Worm (Caenorhabditis elegans): ENCODE measurements around the gene F19H6.4.

The F19H6.4 gene

DNA sequence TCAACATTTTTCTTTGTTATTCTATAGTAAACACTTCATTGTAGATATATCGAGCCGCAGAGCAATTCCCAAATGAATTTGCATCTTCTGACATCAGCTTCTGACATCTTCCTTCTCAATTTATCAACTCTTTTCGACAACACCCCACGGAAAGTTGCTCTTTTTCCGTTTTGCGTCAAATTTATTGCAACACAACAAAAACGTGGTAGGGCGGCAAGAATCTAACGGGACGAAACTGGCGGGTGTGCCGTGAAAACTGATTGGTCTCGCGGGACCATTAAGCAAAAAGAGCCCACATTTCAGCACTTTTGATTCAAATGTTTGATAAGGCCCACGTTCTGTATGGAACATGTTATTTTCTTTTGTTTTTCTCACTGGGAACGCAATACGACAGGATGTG, 39.2 kb downstream of the F19H6.4 start:
- TF ChIP-seq hmbx-1 (tag; optimal IDR thresholded peaks at IDR 0.05) (no peak), ceh-36 (tag; optimal IDR thresholded peaks at IDR 0.05) (no peak), sea-1 (GFP tag; conservative IDR thresholded peaks at IDR 0.05) (no peak), ceh-13 (GFP tag; optimal IDR thresholded peaks at IDR 0.05) (no peak), flt-1 (GFP tag; IDR thresholded peaks at IDR 0.05) (no peak), F13C5.2 (tag; optimal IDR thresholded peaks at IDR 0.05) (no peak), tbx-11 (GFP tag; IDR thresholded peaks at IDR 0.05) (no peak), tbx-37 (GFP tag; conservative IDR thresholded peaks at IDR 0.05) (no peak), B0310.2 (tag; optimal IDR thresholded peaks at IDR 0.05) (no peak), hnd-1 (tag; optimal IDR thresholded peaks at IDR 0.05) (no peak), ets-7 (tag; optimal IDR thresholded peaks at IDR 0.05) (no peak), ama-1 (optimal IDR thresholded peaks at IDR 0.05) (no peak), scrt-1 (GFP tag; IDR thresholded peaks at IDR 0.05) (no peak), hmg-4 (GFP tag; optimal IDR thresholded peaks at IDR 0.05) (no peak), tra-4 (tag; optimal IDR thresholded peaks at IDR 0.05) (no peak), aly-1 (tag; optimal IDR thresholded peaks at IDR 0.05) (no peak), pes-1 (GFP tag; IDR thresholded peaks at IDR 0.05) (no peak)

- no peak for TF ChIP-seq ama-1 (optimal IDR thresholded peaks at IDR 0.05)
- no peak for TF ChIP-seq ceh-13 (GFP tag; optimal IDR thresholded peaks at IDR 0.05)
- TF ChIP-seq tra-4 (tag; optimal IDR thresholded peaks at IDR 0.05) = no peak
- no peak for TF ChIP-seq sea-1 (GFP tag; conservative IDR thresholded peaks at IDR 0.05)
- TF ChIP-seq hnd-1 (tag; optimal IDR thresholded peaks at IDR 0.05) = no peak
- no peak for TF ChIP-seq aly-1 (tag; optimal IDR thresholded peaks at IDR 0.05)
- TF ChIP-seq flt-1 (GFP tag; IDR thresholded peaks at IDR 0.05) = no peak
- no peak for TF ChIP-seq tbx-11 (GFP tag; IDR thresholded peaks at IDR 0.05)
- no peak for TF ChIP-seq pes-1 (GFP tag; IDR thresholded peaks at IDR 0.05)
- TF ChIP-seq tbx-37 (GFP tag; conservative IDR thresholded peaks at IDR 0.05) = no peak
- no peak for TF ChIP-seq ets-7 (tag; optimal IDR thresholded peaks at IDR 0.05)
- TF ChIP-seq scrt-1 (GFP tag; IDR thresholded peaks at IDR 0.05) = no peak
- no peak for TF ChIP-seq hmg-4 (GFP tag; optimal IDR thresholded peaks at IDR 0.05)
- TF ChIP-seq F13C5.2 (tag; optimal IDR thresholded peaks at IDR 0.05) = no peak
Observed at ce11 chrX:12406037-12406436, 40.5 kb downstream of the F19H6.4 start.

DNA sequence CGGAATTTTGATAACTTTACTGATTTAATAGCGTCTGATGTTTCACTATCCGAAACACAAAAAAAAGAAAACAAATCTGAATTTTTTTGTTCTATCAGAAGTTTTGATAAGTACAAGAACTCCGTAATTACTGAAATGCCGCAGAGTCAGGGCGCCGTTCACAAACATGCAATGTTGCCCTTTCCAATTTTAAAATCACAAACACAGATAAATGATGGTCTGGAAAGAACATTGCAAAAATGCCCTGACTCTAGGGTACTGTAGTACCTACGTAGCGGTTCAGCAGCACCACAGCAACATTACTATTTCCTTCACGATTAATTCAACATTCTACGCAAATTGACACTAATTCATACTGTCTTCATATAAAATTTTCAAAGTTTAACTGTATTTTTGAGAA, 41.1 kb downstream of the F19H6.4 start:
- TF ChIP-seq B0310.2 (tag; optimal IDR thresholded peaks at IDR 0.05) (no peak), hnd-1 (tag; optimal IDR thresholded peaks at IDR 0.05) (no peak), aly-1 (tag; optimal IDR thresholded peaks at IDR 0.05) (no peak), hmbx-1 (tag; optimal IDR thresholded peaks at IDR 0.05) (no peak), hmg-4 (GFP tag; optimal IDR thresholded peaks at IDR 0.05) (no peak), pes-1 (GFP tag; IDR thresholded peaks at IDR 0.05) (no peak), scrt-1 (GFP tag; IDR thresholded peaks at IDR 0.05) (no peak), flt-1 (GFP tag; IDR thresholded peaks at IDR 0.05) (no peak), F13C5.2 (tag; optimal IDR thresholded peaks at IDR 0.05) (no peak), ets-7 (tag; optimal IDR thresholded peaks at IDR 0.05) (no peak), tbx-37 (GFP tag; conservative IDR thresholded peaks at IDR 0.05) (no peak), sea-1 (GFP tag; conservative IDR thresholded peaks at IDR 0.05) (no peak), ceh-13 (GFP tag; optimal IDR thresholded peaks at IDR 0.05) (no peak), ama-1 (optimal IDR thresholded peaks at IDR 0.05) (no peak), ceh-36 (tag; optimal IDR thresholded peaks at IDR 0.05) (no peak), tbx-11 (GFP tag; IDR thresholded peaks at IDR 0.05) (no peak)

DNA sequence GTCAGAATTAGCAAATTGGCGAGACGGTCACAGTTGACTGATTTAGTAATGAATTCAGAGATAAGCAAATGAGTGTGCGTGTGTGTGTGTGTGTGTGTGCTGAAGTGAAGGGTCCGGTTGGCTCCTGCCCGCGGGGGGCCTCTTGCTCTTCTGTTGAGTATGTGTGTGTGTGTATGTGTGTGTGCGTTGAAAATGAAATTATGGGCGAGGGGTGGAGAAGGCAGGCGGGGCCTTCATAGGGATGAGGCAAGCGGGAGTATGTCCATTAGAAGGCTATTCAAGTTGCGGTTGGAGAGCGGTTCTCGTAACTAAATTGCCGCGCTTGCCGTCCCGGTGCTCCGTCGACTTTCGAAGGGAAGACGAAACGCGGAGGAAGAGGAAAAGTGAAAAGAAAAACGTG, 41.8 kb downstream of the F19H6.4 start:
- peak; percentile 52 for TF ChIP-seq hmg-4 (GFP tag; optimal IDR thresholded peaks at IDR 0.05)
- TF ChIP-seq ama-1 (optimal IDR thresholded peaks at IDR 0.05) = no peak
- peak; percentile 0 for TF ChIP-seq F13C5.2 (tag; optimal IDR thresholded peaks at IDR 0.05)
- TF ChIP-seq aly-1 (tag; optimal IDR thresholded peaks at IDR 0.05) = peak; percentile 77
- TF ChIP-seq B0310.2 (tag; optimal IDR thresholded peaks at IDR 0.05) = no peak
- no peak for TF ChIP-seq ceh-36 (tag; optimal IDR thresholded peaks at IDR 0.05)
- no peak for TF ChIP-seq hmbx-1 (tag; optimal IDR thresholded peaks at IDR 0.05)
- no peak for TF ChIP-seq flt-1 (GFP tag; IDR thresholded peaks at IDR 0.05)
- TF ChIP-seq scrt-1 (GFP tag; IDR thresholded peaks at IDR 0.05) = 0 out of 2 replicates have a peak, but pooled peaks have one; percentile 15
- no peak for TF ChIP-seq tbx-11 (GFP tag; IDR thresholded peaks at IDR 0.05)
- no peak for TF ChIP-seq ets-7 (tag; optimal IDR thresholded peaks at IDR 0.05)
- TF ChIP-seq ceh-13 (GFP tag; optimal IDR thresholded peaks at IDR 0.05) = no peak
- no peak for TF ChIP-seq pes-1 (GFP tag; IDR thresholded peaks at IDR 0.05)
- TF ChIP-seq hnd-1 (tag; optimal IDR thresholded peaks at IDR 0.05) = no peak
- TF ChIP-seq tra-4 (tag; optimal IDR thresholded peaks at IDR 0.05) = no peak
- 0 out of 2 replicates have a peak, but pooled peaks have one; percentile 12 for TF ChIP-seq tbx-37 (GFP tag; conservative IDR thresholded peaks at IDR 0.05)
- TF ChIP-seq sea-1 (GFP tag; conservative IDR thresholded peaks at IDR 0.05) = no peak

DNA sequence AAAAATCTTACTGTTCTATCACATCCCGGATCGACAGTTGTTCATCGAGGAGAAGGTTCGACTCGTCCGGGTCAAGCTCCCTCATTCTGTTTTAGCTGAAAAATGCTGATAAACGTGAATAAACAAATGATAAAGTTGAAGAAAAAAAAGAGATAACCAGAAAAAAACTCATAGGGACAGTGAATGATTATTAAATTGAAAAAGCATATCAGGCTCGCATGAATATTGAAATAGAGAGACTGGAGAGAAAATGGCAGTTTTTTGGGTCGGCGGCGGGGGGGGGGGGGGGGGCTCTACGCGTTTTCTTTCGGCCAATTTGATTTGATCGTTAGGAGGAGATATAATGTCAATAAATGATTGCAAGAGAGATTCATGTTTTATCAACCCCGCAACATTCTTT, 48.5 kb downstream of the F19H6.4 start, which contains the start of gene lin-2:
TSS of gene lin-2 (minus strand) at position 101 of the 400 bp plus-strand sequence.
- TF ChIP-seq F13C5.2 (tag; optimal IDR thresholded peaks at IDR 0.05) = no peak
- no peak for TF ChIP-seq scrt-1 (GFP tag; IDR thresholded peaks at IDR 0.05)
- TF ChIP-seq tbx-11 (GFP tag; IDR thresholded peaks at IDR 0.05) = no peak
- TF ChIP-seq hmbx-1 (tag; optimal IDR thresholded peaks at IDR 0.05) = no peak
- no peak for TF ChIP-seq sea-1 (GFP tag; conservative IDR thresholded peaks at IDR 0.05)
- no peak for TF ChIP-seq flt-1 (GFP tag; IDR thresholded peaks at IDR 0.05)
- no peak for TF ChIP-seq hmg-4 (GFP tag; optimal IDR thresholded peaks at IDR 0.05)
- TF ChIP-seq hnd-1 (tag; optimal IDR thresholded peaks at IDR 0.05) = no peak
- TF ChIP-seq ets-7 (tag; optimal IDR thresholded peaks at IDR 0.05) = no peak
- TF ChIP-seq B0310.2 (tag; optimal IDR thresholded peaks at IDR 0.05) = no peak
- no peak for TF ChIP-seq pes-1 (GFP tag; IDR thresholded peaks at IDR 0.05)
- no peak for TF ChIP-seq tra-4 (tag; optimal IDR thresholded peaks at IDR 0.05)
- TF ChIP-seq ceh-13 (GFP tag; optimal IDR thresholded peaks at IDR 0.05) = no peak
- no peak for TF ChIP-seq ceh-36 (tag; optimal IDR thresholded peaks at IDR 0.05)
- no peak for TF ChIP-seq tbx-37 (GFP tag; conservative IDR thresholded peaks at IDR 0.05)
- TF ChIP-seq ama-1 (optimal IDR thresholded peaks at IDR 0.05) = no peak

- TF ChIP-seq hmg-4 (GFP tag; optimal IDR thresholded peaks at IDR 0.05) (no peak), pes-1 (GFP tag; IDR thresholded peaks at IDR 0.05) (no peak), scrt-1 (GFP tag; IDR thresholded peaks at IDR 0.05) (no peak), ets-7 (tag; optimal IDR thresholded peaks at IDR 0.05) (no peak), aly-1 (tag; optimal IDR thresholded peaks at IDR 0.05) (no peak), flt-1 (GFP tag; IDR thresholded peaks at IDR 0.05) (no peak), sea-1 (GFP tag; conservative IDR thresholded peaks at IDR 0.05) (no peak), ceh-13 (GFP tag; optimal IDR thresholded peaks at IDR 0.05) (no peak), F13C5.2 (tag; optimal IDR thresholded peaks at IDR 0.05) (no peak), B0310.2 (tag; optimal IDR thresholded peaks at IDR 0.05) (no peak), tbx-37 (GFP tag; conservative IDR thresholded peaks at IDR 0.05) (no peak), hnd-1 (tag; optimal IDR thresholded peaks at IDR 0.05) (no peak), ceh-36 (tag; optimal IDR thresholded peaks at IDR 0.05) (no peak), tra-4 (tag; optimal IDR thresholded peaks at IDR 0.05) (no peak), hmbx-1 (tag; optimal IDR thresholded peaks at IDR 0.05) (no peak), ama-1 (optimal IDR thresholded peaks at IDR 0.05) (no peak), tbx-11 (GFP tag; IDR thresholded peaks at IDR 0.05) (no peak)
Observed at ce11 chrX:12415832-12416231, 50.3 kb downstream of the F19H6.4 start.

All from whole organism, early embryonic.